Worm (Caenorhabditis elegans) whole organism, L3 larva: Measurements from ENCODE around the gene C18E9.9.

Experiments used
- R02D3.7 ChIP-seq: fragments of 150-350 bp; optimal IDR thresholded peaks from 2 replicates; lab custom pipeline; 2014; ENCODE audit warnings: missing biosample characterization, missing genetic modification characterization
- ZK546.5 ChIP-seq: sonication (generic microtip); optimal IDR thresholded peaks from 2 replicates; lab custom pipeline; 2017; ENCODE audit warnings: missing biosample characterization, missing genetic modification characterization
- ceh-28 ChIP-seq: fragments of 150-350 bp; optimal IDR thresholded peaks from 2 replicates; lab custom pipeline; 2014; ENCODE audit warnings: missing biosample characterization, missing genetic modification reagents, missing genetic modification characterization
- ceh-82 ChIP-seq: fragments of 150-350 bp; optimal IDR thresholded peaks from 2 replicates; lab custom pipeline; 2014; ENCODE audit warnings: missing biosample characterization, missing genetic modification characterization
- ceh-9 ChIP-seq: sonication (generic microtip); optimal IDR thresholded peaks from 2 replicates; lab custom pipeline; 2018; ENCODE audit warnings: missing biosample characterization, missing genetic modification characterization
- daf-12 ChIP-seq: fragments of 150-350 bp; optimal IDR thresholded peaks from 2 replicates; lab custom pipeline; 2014; ENCODE audit warnings: missing biosample characterization, missing genetic modification reagents, missing genetic modification characterization
- egl-27 ChIP-seq: sonication (generic microtip); optimal IDR thresholded peaks from 4 replicates; lab custom pipeline; 2017; ENCODE audit warnings: missing biosample characterization, missing genetic modification reagents, missing genetic modification characterization
- elt-1 ChIP-seq: fragments of 150-350 bp; optimal IDR thresholded peaks from 2 replicates; lab custom pipeline; 2014; ENCODE audit warnings: missing biosample characterization, missing genetic modification characterization
- elt-3 ChIP-seq, 3 experiments: fragments of 150-350 bp in 1 of 3; sonication (generic microtip) in 2 of 3; optimal IDR thresholded peaks; 2 replicates in 2 of 3; 4 replicates in 1 of 3; lab custom pipeline; 2014 to 2017; ENCODE audit warnings: missing biosample characterization in 3 of 3, missing genetic modification characterization in 3 of 3
- eor-1 ChIP-seq, 2 experiments: fragments of 150-350 bp; optimal IDR thresholded peaks; 2 replicates each; lab custom pipeline; 2014 to 2018; ENCODE audit warnings: missing biosample characterization in 2 of 2, missing genetic modification characterization in 2 of 2
- fos-1 ChIP-seq: fragments of 150-350 bp; optimal IDR thresholded peaks from 2 replicates; lab custom pipeline; 2014; ENCODE audit warnings: missing biosample characterization, missing genetic modification characterization
- jun-1 ChIP-seq: fragments of 150-350 bp; optimal IDR thresholded peaks from 2 replicates; lab custom pipeline; 2014; ENCODE audit warnings: missing biosample characterization, missing genetic modification reagents, missing genetic modification characterization
- lin-15B ChIP-seq: fragments of 150-350 bp; optimal IDR thresholded peaks from 2 replicates; lab custom pipeline; 2014; ENCODE audit warnings: missing biosample characterization, missing genetic modification characterization
- lin-39 ChIP-seq: fragments of 150-350 bp; optimal IDR thresholded peaks from 2 replicates; lab custom pipeline; 2018; ENCODE audit warnings: missing biosample characterization, missing genetic modification reagents, missing genetic modification characterization
- mml-1 ChIP-seq: fragments of 150-350 bp; sonication (generic microtip); optimal IDR thresholded peaks from 3 replicates; lab custom pipeline; 2014; ENCODE audit warnings: missing biosample characterization, missing genetic modification characterization
- nfya-1 ChIP-seq: sonication (generic microtip); optimal IDR thresholded peaks from 2 replicates; lab custom pipeline; 2017; ENCODE audit warnings: missing genetic modification characterization, mild to moderate bottlenecking, missing compliant biosample characterization, antibody characterized with exemption, moderate library complexity; ENCODE audit not compliant: insufficient read depth
- nhr-11 ChIP-seq: fragments of 150-350 bp; optimal IDR thresholded peaks from 2 replicates; lab custom pipeline; 2014; ENCODE audit warnings: missing biosample characterization, missing genetic modification characterization
- nhr-237 ChIP-seq: fragments of 150-350 bp; optimal IDR thresholded peaks from 2 replicates; lab custom pipeline; 2014; ENCODE audit warnings: missing biosample characterization, missing genetic modification characterization
- nhr-25 ChIP-seq: sonication (generic microtip); optimal IDR thresholded peaks from 2 replicates; lab custom pipeline; 2017; ENCODE audit warnings: missing biosample characterization, missing genetic modification characterization
- nhr-28 ChIP-seq: fragments of 150-350 bp; optimal IDR thresholded peaks from 2 replicates; lab custom pipeline; 2014; ENCODE audit warnings: missing biosample characterization, missing genetic modification characterization
- nhr-67 ChIP-seq: fragments of 150-350 bp; optimal IDR thresholded peaks from 2 replicates; lab custom pipeline; 2014; ENCODE audit warnings: missing biosample characterization, missing genetic modification characterization
- nhr-76 ChIP-seq: fragments of 150-350 bp; sonication (generic microtip); optimal IDR thresholded peaks from 5 replicates; lab custom pipeline; 2014; ENCODE audit warnings: missing biosample characterization, missing genetic modification characterization
- nhr-77 ChIP-seq: fragments of 150-350 bp; optimal IDR thresholded peaks from 2 replicates; lab custom pipeline; 2014; ENCODE audit warnings: missing biosample characterization, missing genetic modification characterization
- pha-4 ChIP-seq: fragments of 150-350 bp; optimal IDR thresholded peaks from 2 replicates; lab custom pipeline; 2014; ENCODE audit warnings: missing biosample characterization, missing genetic modification reagents, missing genetic modification characterization
- pqm-1 ChIP-seq: fragments of 150-350 bp; optimal IDR thresholded peaks from 2 replicates; lab custom pipeline; 2017; ENCODE audit warnings: missing biosample characterization, missing genetic modification characterization, inconsistent platforms
- sea-2 ChIP-seq: fragments of 150-350 bp; sonication (generic microtip); optimal IDR thresholded peaks from 4 replicates; lab custom pipeline; 2014; ENCODE audit warnings: missing biosample characterization, missing genetic modification reagents, missing genetic modification characterization
- snpc-4 ChIP-seq: fragments of 150-350 bp; optimal IDR thresholded peaks from 2 replicates; lab custom pipeline; 2014; ENCODE audit warnings: missing biosample characterization, missing genetic modification characterization
- tbx-2 ChIP-seq: sonication (generic microtip); optimal IDR thresholded peaks from 2 replicates; lab custom pipeline; 2016; ENCODE audit warnings: mild to moderate bottlenecking, missing genetic modification characterization, missing compliant biosample characterization
- zag-1 ChIP-seq: fragments of 150-350 bp; optimal IDR thresholded peaks from 2 replicates; lab custom pipeline; 2014; ENCODE audit warnings: missing biosample characterization, missing genetic modification characterization
- ztf-11 ChIP-seq: fragments of 150-350 bp; optimal IDR thresholded peaks from 2 replicates; lab custom pipeline; 2014; ENCODE audit warnings: missing biosample characterization, missing genetic modification characterization
- ztf-4 ChIP-seq: fragments of 150-350 bp; optimal IDR thresholded peaks from 2 replicates; lab custom pipeline; 2014; ENCODE audit warnings: missing biosample characterization, missing genetic modification characterization

Gene C18E9.9

DNA sequence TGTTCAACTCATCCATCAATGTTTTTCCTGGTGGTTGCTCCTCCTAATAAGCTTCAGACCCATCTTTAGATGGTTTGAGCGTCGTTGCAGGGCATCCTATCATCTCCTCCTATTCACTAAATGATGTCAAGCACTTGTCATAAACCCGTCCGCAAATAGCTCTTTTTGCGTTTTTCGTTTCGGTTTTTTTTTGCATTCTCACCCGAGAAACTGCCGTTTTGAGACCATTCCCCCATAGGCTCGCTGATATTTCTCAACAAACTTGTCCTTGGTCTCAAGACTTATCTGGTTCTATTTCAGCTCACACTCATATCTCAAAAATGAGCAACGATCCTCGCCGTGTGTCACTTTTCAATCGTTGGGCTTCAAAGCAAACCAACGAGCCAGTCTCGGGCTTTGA is 28.9 kb downstream of the C18E9.9 start, which contains the start of gene cal-2:
TSS of gene cal-2 (plus strand) at position 301 of the 400 bp plus-strand sequence.
- TF ChIP-seq nfya-1 (tag; lab: Kevin White, UChicago) (no peak), eor-1 (tag; optimal IDR thresholded peaks at IDR 0.05; lab: Kevin White, UChicago) (no peak), zag-1 (tag; lab: Kevin White, UChicago) (no peak), ztf-11 (tag; lab: Kevin White, UChicago) (no peak), nhr-76 (tag; lab: Kevin White, UChicago) (no peak), egl-27 (no peak), elt-1 (tag; lab: Kevin White, UChicago) (no peak), R02D3.7 (tag; lab: Kevin White, UChicago) (no peak), nhr-25 (tag; lab: Kevin White, UChicago) (no peak), nhr-28 (tag; lab: Kevin White, UChicago) (no peak), lin-15B (no peak)

DNA sequence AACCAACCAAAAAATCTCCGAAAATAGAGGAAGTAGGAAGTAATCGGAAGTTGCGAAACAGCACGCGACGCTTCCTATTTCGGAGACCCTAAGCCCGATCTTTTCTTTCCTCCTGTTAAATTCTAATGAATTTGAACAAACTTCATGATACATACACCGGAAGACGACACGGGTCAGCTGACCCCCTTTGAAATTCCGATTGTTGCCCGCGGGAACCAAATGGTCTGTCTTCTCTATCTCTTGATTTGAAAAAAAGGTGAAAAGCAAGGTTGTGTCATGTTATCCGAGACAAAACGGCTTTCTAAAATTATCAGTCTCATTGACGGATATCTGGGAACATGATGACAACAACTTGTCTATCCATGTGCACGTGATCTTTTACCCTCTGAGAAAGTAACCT is 30.3 kb downstream of the C18E9.9 start:
- peak; percentile 61 for TF ChIP-seq lin-39 (tag; lab: Kevin White, UChicago)
- TF ChIP-seq nhr-11 (tag; lab: Kevin White, UChicago): no peak
- TF ChIP-seq, all 47 proteins: peak for 1

DNA sequence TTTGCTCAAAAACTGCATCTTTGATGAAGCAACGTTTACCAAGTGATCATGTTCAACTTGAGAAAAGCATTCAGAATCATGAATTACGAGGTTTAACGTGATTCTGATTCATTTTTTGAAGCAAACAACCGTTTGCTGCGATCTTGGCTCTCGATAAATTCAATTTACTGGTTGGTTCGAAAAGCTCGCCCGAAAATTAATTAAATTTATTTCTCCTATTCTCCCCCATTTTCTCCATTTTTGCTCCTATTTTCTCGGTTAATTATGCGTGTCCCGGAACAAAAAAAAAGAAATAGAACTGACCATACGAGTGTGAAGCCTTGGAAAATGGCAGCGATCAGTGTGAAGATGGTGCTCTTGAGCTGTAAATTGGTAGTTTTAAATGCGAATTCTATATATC is 32.4 kb downstream of the C18E9.9 start:
- no peak for TF ChIP-seq nhr-77
- no peak for TF ChIP-seq daf-12 (tag; lab: Kevin White, UChicago)
- TF ChIP-seq ceh-82 (tag; lab: Kevin White, UChicago): no peak
- TF ChIP-seq sea-2 (GFP tag; lab: Kevin White, UChicago): no peak
- TF ChIP-seq, all 47 proteins: peak for 0

DNA sequence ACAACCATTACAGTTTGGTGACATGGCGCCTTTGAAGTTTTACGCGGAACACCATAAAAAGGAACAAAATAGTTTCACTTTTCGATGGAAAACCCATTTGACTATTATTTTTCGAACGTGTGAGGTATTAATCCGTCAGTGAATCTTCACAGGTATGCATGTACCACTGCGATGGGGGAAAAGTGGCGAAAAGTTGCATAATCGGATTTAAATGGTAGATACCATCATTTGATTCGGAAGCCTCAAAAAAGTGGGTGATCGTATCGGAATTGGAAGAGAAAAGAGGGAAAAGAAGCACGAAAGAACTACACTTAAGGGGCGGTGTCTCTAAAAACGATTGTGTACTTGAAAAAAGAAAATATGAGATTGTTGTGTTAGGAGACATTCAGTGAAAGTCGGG is 35.6 kb downstream of the C18E9.9 start:
- TF ChIP-seq nhr-76 (tag; lab: Kevin White, UChicago) (no peak), R02D3.7 (tag; lab: Kevin White, UChicago) (no peak), nhr-237 (no peak), nhr-25 (tag; lab: Kevin White, UChicago) (peak; percentile 8), sea-2 (GFP tag; lab: Kevin White, UChicago) (no peak), nfya-1 (tag; lab: Kevin White, UChicago) (no peak), jun-1 (no peak), lin-39 (tag; lab: Kevin White, UChicago) (no peak), nhr-11 (tag; lab: Kevin White, UChicago) (no peak), ztf-4 (tag; lab: Kevin White, UChicago) (no peak), elt-1 (tag; lab: Kevin White, UChicago) (peak; percentile 64), mml-1 (no peak)
- TF ChIP-seq, all 47 proteins: peak for 2

DNA sequence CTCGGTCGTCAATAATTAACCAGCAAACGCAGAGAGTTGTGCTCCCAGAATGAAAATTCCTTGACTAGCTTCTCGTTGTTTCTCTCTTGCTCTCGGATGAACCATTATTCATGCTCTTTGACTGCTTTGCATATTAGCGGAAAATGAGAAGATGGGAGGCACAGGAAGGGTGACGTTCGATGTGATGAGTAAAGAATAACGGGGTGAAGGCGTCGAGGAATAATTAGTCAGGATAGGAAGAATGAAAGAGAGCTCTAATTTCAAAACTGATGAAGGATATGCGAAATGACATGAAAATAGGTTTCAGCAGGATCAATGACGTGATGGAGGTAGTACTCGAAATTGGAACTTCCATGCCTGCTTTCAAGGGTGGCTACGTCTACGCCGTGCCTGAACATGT is 38.1 kb downstream of the C18E9.9 start:
- TF ChIP-seq nhr-237 (no peak), tbx-2 (no peak), nhr-67 (tag; lab: Kevin White, UChicago) (no peak), ceh-28 (no peak), nfya-1 (tag; lab: Kevin White, UChicago) (no peak), fos-1 (tag; lab: Kevin White, UChicago) (no peak), ceh-82 (tag; lab: Kevin White, UChicago) (no peak), ZK546.5 (tag; lab: Kevin White, UChicago) (no peak)

DNA sequence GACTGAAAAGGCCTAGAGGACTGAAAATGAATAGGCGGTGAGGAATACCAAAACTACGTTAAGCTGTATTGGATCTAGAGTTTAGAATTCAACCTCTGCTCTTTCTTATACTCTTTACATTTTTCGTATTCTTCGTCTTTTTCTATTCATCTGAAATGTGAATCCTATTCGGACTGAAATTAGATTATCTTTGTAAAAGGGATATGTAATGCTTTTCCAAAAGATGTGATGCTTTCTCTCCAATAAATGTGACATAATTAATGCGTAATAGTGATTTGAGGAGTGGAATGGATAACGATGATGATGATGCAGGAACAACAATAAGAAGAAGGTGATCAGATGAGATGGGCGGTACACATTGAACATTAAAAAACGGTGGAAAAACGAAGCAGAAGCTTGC is 40.7 kb downstream of the C18E9.9 start:
- TF ChIP-seq elt-1 (tag; lab: Kevin White, UChicago) (no peak), pha-4 (tag; lab: Kevin White, UChicago) (no peak), snpc-4 (no peak), ZK546.5 (tag; lab: Kevin White, UChicago) (no peak), ztf-11 (tag; lab: Kevin White, UChicago) (no peak), ceh-9 (tag; lab: Kevin White, UChicago) (no peak), nhr-11 (tag; lab: Kevin White, UChicago) (no peak), nhr-237 (no peak), ceh-28 (no peak), ceh-82 (tag; lab: Kevin White, UChicago) (no peak), jun-1 (no peak), nhr-67 (tag; lab: Kevin White, UChicago) (no peak), nhr-25 (tag; lab: Kevin White, UChicago) (no peak), nfya-1 (tag; lab: Kevin White, UChicago) (no peak), elt-3 (tag; optimal IDR thresholded peaks at IDR 0.05; lab: Kevin White, UChicago) (no peak), nhr-77 (no peak), pqm-1 (tag; lab: Kevin White, UChicago) (no peak)
